Worm (Caenorhabditis elegans) whole organism, L3 larva: ENCODE data around the gene Y51H4A.936.
"Not testable (repeated sequence)": the region's sequence is repeated elsewhere in the genome, so short reads cannot be mapped to it uniquely, and the experiment has no call there.

ENCODE experiments used
- R02D3.7 ChIP-seq: fragments of 150-350 bp; optimal IDR thresholded peaks from 2 replicates; lab custom pipeline; 2014; ENCODE audit warnings: missing biosample characterization, missing genetic modification characterization
- ZK546.5 ChIP-seq: sonication (generic microtip); optimal IDR thresholded peaks from 2 replicates; lab custom pipeline; 2017; ENCODE audit warnings: missing biosample characterization, missing genetic modification characterization
- ama-1 ChIP-seq: fragments of 150-350 bp; optimal IDR thresholded peaks from 2 replicates; lab custom pipeline; 2018
- ceh-16 ChIP-seq: sonication (generic microtip); optimal IDR thresholded peaks from 2 replicates; lab custom pipeline; 2017; ENCODE audit warnings: missing biosample characterization, missing genetic modification characterization
- ceh-9 ChIP-seq: sonication (generic microtip); optimal IDR thresholded peaks from 2 replicates; lab custom pipeline; 2018; ENCODE audit warnings: missing biosample characterization, missing genetic modification characterization
- egl-27 ChIP-seq: sonication (generic microtip); optimal IDR thresholded peaks from 4 replicates; lab custom pipeline; 2017; ENCODE audit warnings: missing biosample characterization, missing genetic modification reagents, missing genetic modification characterization
- egl-5 ChIP-seq: fragments of 150-350 bp; optimal IDR thresholded peaks from 2 replicates; lab custom pipeline; 2017; ENCODE audit warnings: missing biosample characterization, missing genetic modification reagents, missing genetic modification characterization, inconsistent platforms
- elt-2 ChIP-seq: sonication (generic microtip); optimal IDR thresholded peaks from 2 replicates; lab custom pipeline; 2016; ENCODE audit warnings: missing genetic modification reagents, mild to moderate bottlenecking, missing genetic modification characterization, missing compliant biosample characterization
- eor-1 ChIP-seq, 2 experiments: fragments of 150-350 bp; optimal IDR thresholded peaks; 2 replicates each; lab custom pipeline; 2014 to 2018; ENCODE audit warnings: missing biosample characterization in 2 of 2, missing genetic modification characterization in 2 of 2
- fkh-10 ChIP-seq: sonication (generic microtip); optimal IDR thresholded peaks from 2 replicates; lab custom pipeline; 2017; ENCODE audit warnings: missing biosample characterization, missing genetic modification reagents, missing genetic modification characterization
- hmg-11 ChIP-seq: sonication (generic microtip); optimal IDR thresholded peaks from 2 replicates; lab custom pipeline; 2016; ENCODE audit warnings: missing genetic modification characterization, missing compliant biosample characterization
- jun-1 ChIP-seq: fragments of 150-350 bp; optimal IDR thresholded peaks from 2 replicates; lab custom pipeline; 2014; ENCODE audit warnings: missing biosample characterization, missing genetic modification reagents, missing genetic modification characterization
- lin-15B ChIP-seq: fragments of 150-350 bp; optimal IDR thresholded peaks from 2 replicates; lab custom pipeline; 2014; ENCODE audit warnings: missing biosample characterization, missing genetic modification characterization
- lin-39 ChIP-seq: fragments of 150-350 bp; optimal IDR thresholded peaks from 2 replicates; lab custom pipeline; 2018; ENCODE audit warnings: missing biosample characterization, missing genetic modification reagents, missing genetic modification characterization
- nfya-1 ChIP-seq: sonication (generic microtip); optimal IDR thresholded peaks from 2 replicates; lab custom pipeline; 2017; ENCODE audit warnings: missing genetic modification characterization, mild to moderate bottlenecking, missing compliant biosample characterization, antibody characterized with exemption, moderate library complexity; ENCODE audit not compliant: insufficient read depth
- nhr-11 ChIP-seq: fragments of 150-350 bp; optimal IDR thresholded peaks from 2 replicates; lab custom pipeline; 2014; ENCODE audit warnings: missing biosample characterization, missing genetic modification characterization
- nhr-12 ChIP-seq: fragments of 150-350 bp; optimal IDR thresholded peaks from 2 replicates; lab custom pipeline; 2014; ENCODE audit warnings: missing biosample characterization, missing genetic modification characterization
- nhr-23 ChIP-seq: fragments of 150-350 bp; optimal IDR thresholded peaks from 2 replicates; lab custom pipeline; 2014; ENCODE audit warnings: missing biosample characterization, missing genetic modification reagents, missing genetic modification characterization
- nhr-43 ChIP-seq: sonication (generic microtip); optimal IDR thresholded peaks from 2 replicates; lab custom pipeline; 2016; ENCODE audit warnings: mild to moderate bottlenecking, missing genetic modification characterization, missing compliant biosample characterization; ENCODE audit not compliant: poor library complexity, severe bottlenecking
- nhr-76 ChIP-seq: fragments of 150-350 bp; sonication (generic microtip); optimal IDR thresholded peaks from 5 replicates; lab custom pipeline; 2014; ENCODE audit warnings: missing biosample characterization, missing genetic modification characterization
- nhr-77 ChIP-seq: fragments of 150-350 bp; optimal IDR thresholded peaks from 2 replicates; lab custom pipeline; 2014; ENCODE audit warnings: missing biosample characterization, missing genetic modification characterization
- pha-4 ChIP-seq: fragments of 150-350 bp; optimal IDR thresholded peaks from 2 replicates; lab custom pipeline; 2014; ENCODE audit warnings: missing biosample characterization, missing genetic modification reagents, missing genetic modification characterization
- pqm-1 ChIP-seq: fragments of 150-350 bp; optimal IDR thresholded peaks from 2 replicates; lab custom pipeline; 2017; ENCODE audit warnings: missing biosample characterization, missing genetic modification characterization, inconsistent platforms
- skn-1 ChIP-seq: fragments of 150-350 bp; optimal IDR thresholded peaks from 2 replicates; lab custom pipeline; 2014; ENCODE audit warnings: missing biosample characterization, missing genetic modification characterization
- snpc-4 ChIP-seq: fragments of 150-350 bp; optimal IDR thresholded peaks from 2 replicates; lab custom pipeline; 2014; ENCODE audit warnings: missing biosample characterization, missing genetic modification characterization
- tbx-2 ChIP-seq: sonication (generic microtip); optimal IDR thresholded peaks from 2 replicates; lab custom pipeline; 2016; ENCODE audit warnings: mild to moderate bottlenecking, missing genetic modification characterization, missing compliant biosample characterization
- unc-39 ChIP-seq: sonication (generic microtip); optimal IDR thresholded peaks from 4 replicates; lab custom pipeline; 2017; ENCODE audit warnings: missing biosample characterization, missing genetic modification characterization
- unc-62 ChIP-seq: fragments of 150-350 bp; sonication (generic microtip); optimal IDR thresholded peaks from 4 replicates; lab custom pipeline; 2014; ENCODE audit warnings: missing biosample characterization, missing genetic modification reagents, missing genetic modification characterization

Gene Y51H4A.936

DNA sequence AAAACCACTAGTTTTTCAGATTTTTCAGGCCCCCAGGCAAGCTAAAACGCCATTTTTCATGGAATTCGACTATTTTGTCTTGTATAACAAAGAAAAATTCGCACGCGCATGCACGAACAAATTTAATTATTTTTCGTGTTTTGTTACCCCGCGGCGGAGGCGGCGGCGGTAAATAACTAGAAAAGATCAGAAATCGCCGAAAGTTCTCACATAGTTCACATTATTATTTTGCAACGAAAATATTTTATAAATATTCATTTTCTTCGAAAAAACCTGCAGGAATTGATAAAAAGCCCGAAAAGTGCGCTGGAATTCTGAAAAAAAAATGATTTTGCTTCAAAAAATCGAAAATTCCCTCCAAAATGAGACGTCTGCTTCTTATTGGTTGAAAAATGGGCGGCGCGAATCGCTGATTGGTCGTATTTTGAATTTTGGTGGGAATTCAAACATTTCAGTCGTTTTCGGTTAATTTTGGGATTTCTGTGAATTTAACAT, 28.3 kb downstream of the Y51H4A.936 start:
- no peak for TF ChIP-seq elt-2
- TF ChIP-seq nfya-1 = peak; percentile 77
- peak; percentile 64 for TF ChIP-seq fkh-10 (GFP tag; lab: Kevin White, UChicago)
- TF ChIP-seq ama-1 (lab: Kevin White, UChicago) = peak; percentile 33
- TF ChIP-seq R02D3.7 (tag; lab: Kevin White, UChicago) = no peak
- TF ChIP-seq, all 47 proteins: peak for 3

ce11 chrIV:16658731-16659130, 29.5 kb downstream of the Y51H4A.936 start:
- TF ChIP-seq jun-1 (tag; lab: Kevin White, UChicago) (no peak), nfya-1 (peak; percentile 36), snpc-4 (no peak), nhr-77 (tag; lab: Kevin White, UChicago) (no peak), eor-1 (tag; optimal IDR thresholded peaks at IDR 0.05; lab: Kevin White, UChicago) (no peak), pha-4 (peak; percentile 64), nhr-11 (tag; lab: Kevin White, UChicago) (peak; percentile 73), ceh-16 (tag; lab: Kevin White, UChicago) (no peak), nhr-76 (tag; lab: Kevin White, UChicago) (no peak), nhr-12 (tag; lab: Kevin White, UChicago) (no peak)

DNA sequence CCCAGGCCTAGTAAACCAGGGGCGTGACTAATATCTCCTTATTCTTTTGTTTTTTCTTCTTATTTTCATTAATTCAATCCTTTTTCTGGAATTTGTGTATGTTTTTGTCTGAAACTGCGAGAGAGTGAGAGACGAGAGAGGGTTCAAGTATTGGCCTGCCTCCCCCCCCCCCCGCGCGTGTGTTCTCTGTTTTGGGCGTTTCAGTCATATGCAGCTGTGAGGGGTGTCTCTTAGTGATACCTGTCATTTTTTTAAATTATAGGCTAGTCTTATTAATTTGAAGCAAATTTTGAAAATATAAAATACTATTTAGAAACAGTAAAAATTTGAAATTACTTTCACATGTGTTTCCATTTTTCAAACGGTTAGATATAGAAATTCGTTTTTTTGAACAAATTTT, 30.3 kb downstream of the Y51H4A.936 start:
- TF ChIP-seq pha-4 (peak; percentile 4), ceh-9 (no peak)

DNA sequence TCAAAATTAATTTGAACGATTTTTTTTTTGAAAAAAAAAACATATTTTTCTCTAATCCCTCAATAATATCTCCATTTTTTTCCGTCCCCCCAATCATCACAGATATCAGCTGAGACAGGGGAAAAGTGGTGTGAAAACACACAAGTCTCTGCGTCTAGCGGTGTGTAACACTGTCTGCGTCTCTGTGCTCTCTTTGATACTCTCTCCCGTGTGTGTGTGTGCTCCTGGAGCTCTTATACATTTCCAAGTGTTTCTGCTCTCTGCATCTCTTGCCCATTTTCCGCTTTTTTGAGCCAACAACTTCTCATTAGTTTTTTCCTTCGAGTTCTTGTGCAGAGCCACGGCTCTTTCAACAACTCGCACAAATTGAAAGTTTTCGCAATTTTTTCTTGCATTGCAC, 34.4 kb downstream of the Y51H4A.936 start:
- TF ChIP-seq unc-39 (tag; lab: Kevin White, UChicago) = no peak
- no peak for TF ChIP-seq egl-27
- TF ChIP-seq nfya-1 = peak; percentile 79
- no peak for TF ChIP-seq egl-5 (tag; lab: Kevin White, UChicago)
- TF ChIP-seq elt-2 = peak; percentile 26
- no peak for TF ChIP-seq ZK546.5 (tag; lab: Kevin White, UChicago)
- TF ChIP-seq lin-39 (tag; lab: Kevin White, UChicago) = peak; percentile 83
- peak; percentile 47 for TF ChIP-seq pqm-1 (tag; lab: Kevin White, UChicago)
- peak; percentile 32 for TF ChIP-seq ama-1 (lab: Kevin White, UChicago)
- TF ChIP-seq unc-62 (GFP tag; lab: Kevin White, UChicago) = no peak
- peak; percentile 1 for TF ChIP-seq snpc-4
- TF ChIP-seq jun-1 (tag; lab: Kevin White, UChicago) = no peak
- no peak for TF ChIP-seq skn-1 (tag; lab: Kevin White, UChicago)
- TF ChIP-seq lin-15B (tag; lab: Kevin White, UChicago) = peak; percentile 46
- peak; percentile 60 for TF ChIP-seq hmg-11
- peak; percentile 65 for TF ChIP-seq pha-4

ce11 chrIV:16664020-16664419, 34.8 kb downstream of the Y51H4A.936 start, which contains the start of gene sta-1:
Gene sta-1, plus strand, starts transcription at chrIV:16664320.
- not testable (repeated sequence) for TF ChIP-seq nhr-43 (tag; lab: Kevin White, UChicago); tbx-2; nhr-23 (tag; lab: Kevin White, UChicago)
